Fruit fly (Drosophila melanogaster) Kc167 (cell line): ENCODE data around the gene CG33969.

ENCODE experiments used
- psq ChIP-seq: fragments of >200 bp; optimal IDR thresholded peaks from 2 replicates; lab custom pipeline; 2017; ENCODE audit warnings: missing external identifiers
- ttk ChIP-seq: sonication (Bioruptor generic); optimal IDR thresholded peaks from 2 replicates; lab custom pipeline; 2017; ENCODE audit warnings: missing external identifiers

DNA sequence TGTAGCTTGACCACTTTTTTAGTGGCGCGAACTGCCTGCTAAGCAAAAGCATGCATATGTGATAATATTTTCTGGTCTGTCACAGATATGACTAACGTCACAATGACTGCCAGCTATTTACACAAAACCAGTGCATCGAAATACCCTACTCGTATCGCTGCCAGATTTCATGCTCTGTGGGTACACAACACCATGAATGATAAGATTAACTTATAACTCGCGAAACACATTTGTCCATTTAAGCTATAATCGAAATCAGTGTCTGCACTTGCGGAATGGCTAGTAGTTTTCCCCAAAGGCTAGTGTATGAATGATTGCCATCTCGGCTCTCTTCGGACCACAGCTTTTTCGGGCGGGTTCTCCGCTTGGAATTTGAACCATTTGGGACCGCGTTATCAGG, 7.9 kb downstream of the CG33969 start:
- TF ChIP-seq psq (lab: Kevin White, UChicago), result no peak
- TF ChIP-seq ttk (lab: Kevin White, UChicago), result no peak
